Worm (Caenorhabditis elegans) whole organism, late embryonic: ENCODE measurements around the gene sre-41.

Source experiments
- ama-1 ChIP-seq: fragments of 150-350 bp; optimal IDR thresholded peaks from 2 replicates; lab custom pipeline; 2014
- hlh-8 ChIP-seq: sonication (generic microtip); optimal IDR thresholded peaks from 2 replicates; lab custom pipeline; 2016; ENCODE audit warnings: missing genotype, missing genetic modification characterization, missing compliant biosample characterization

DNA sequence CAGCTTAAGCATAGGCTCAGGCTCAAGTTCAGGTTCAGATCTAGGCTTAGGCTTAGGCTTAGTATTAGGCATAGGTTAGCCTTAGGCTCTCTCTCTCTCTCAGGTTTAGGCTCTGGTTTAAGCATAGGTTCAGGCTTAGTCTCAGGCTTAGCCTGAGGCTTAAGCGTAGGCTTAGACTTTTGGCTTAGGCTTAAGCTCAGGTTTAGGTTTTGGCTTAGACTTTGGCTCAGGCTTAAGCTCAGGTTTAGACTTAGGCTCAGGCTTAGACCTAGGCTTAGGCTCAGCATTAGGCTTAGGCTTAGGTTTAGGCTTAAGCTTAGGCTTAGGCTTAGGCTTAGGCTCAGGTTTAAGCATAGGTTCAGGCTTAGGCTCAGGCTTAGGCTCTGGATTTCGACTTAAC lies 44.4 kb upstream of the sre-41 start:
- no peak for TF ChIP-seq hlh-8 (tag; lab: Kevin White, UChicago)
- no peak for TF ChIP-seq ama-1
